Fruit fly (Drosophila melanogaster) whole organism, embryonic: Measurements from ENCODE around the gene CG2816.
A peak's percentile ranks its signal among the peaks of the same experiment; 100 is the strongest.

Experiments
- Ada2b ChIP-seq: fragments of 200-800 bp; sonication (Bioruptor generic); IDR thresholded peaks from 2 replicates; pipeline ENCODE4 v1.3.6; 2022; ENCODE audit warnings: missing biosample characterization, missing genetic modification characterization
- Atf3 ChIP-seq: fragments of 200-800 bp; sonication (Bioruptor generic); optimal IDR thresholded peaks from 3 replicates; lab custom pipeline; 2016; ENCODE audit warnings: missing biosample characterization, missing genetic modification characterization
- B-H1 ChIP-seq: fragments of 200-800 bp; sonication (Bioruptor generic); IDR thresholded peaks from 3 replicates; pipeline ENCODE4 v1.3.6; 2022; ENCODE audit warnings: missing biosample characterization, missing genetic modification characterization
- BEAF-32 ChIP-seq: fragments of 200-800 bp; sonication (Bioruptor generic); optimal IDR thresholded peaks from 3 replicates; lab custom pipeline; 2017; ENCODE audit warnings: missing biosample characterization, missing genetic modification characterization, mild to moderate bottlenecking, moderate library complexity, missing genetic modification reagents
- CG10321 ChIP-seq: fragments of 200-800 bp; sonication (Bioruptor generic); IDR thresholded peaks from 2 replicates; pipeline ENCODE4 v1.3.6; 2022; ENCODE audit warnings: missing biosample characterization, missing genetic modification characterization
- CG10979 ChIP-seq: fragments of 200-800 bp; sonication (Bioruptor generic); optimal IDR thresholded peaks from 2 replicates; lab custom pipeline; 2018; ENCODE audit warnings: missing biosample characterization, mild to moderate bottlenecking, missing genetic modification characterization, moderate library complexity
- CG11247 ChIP-seq: fragments of 200-800 bp; sonication (Bioruptor generic); IDR thresholded peaks from 2 replicates; pipeline ENCODE4 v1.3.6; 2022; ENCODE audit warnings: missing biosample characterization, missing genetic modification characterization
- CG13775 ChIP-seq: fragments of 200-800 bp; sonication (Bioruptor generic); optimal IDR thresholded peaks from 3 replicates; lab custom pipeline; 2017; ENCODE audit warnings: missing biosample characterization, mild to moderate bottlenecking, missing genetic modification characterization
- CG15011 ChIP-seq: fragments of 200-800 bp; sonication (Bioruptor generic); optimal IDR thresholded peaks from 3 replicates; lab custom pipeline; 2018; ENCODE audit warnings: missing biosample characterization, mild to moderate bottlenecking, missing genetic modification characterization
- CG15479 ChIP-seq: fragments of 200-800 bp; sonication (Bioruptor generic); optimal IDR thresholded peaks from 3 replicates; lab custom pipeline; 2019; ENCODE audit warnings: missing biosample characterization, mild to moderate bottlenecking, missing genetic modification characterization, moderate library complexity
- CG1603 ChIP-seq: fragments of 200-800 bp; sonication (Bioruptor generic); optimal IDR thresholded peaks from 2 replicates; lab custom pipeline; 2019; ENCODE audit warnings: missing biosample characterization, mild to moderate bottlenecking, missing genetic modification characterization, moderate library complexity
- CG17802 ChIP-seq: fragments of 200-800 bp; sonication (Bioruptor generic); optimal IDR thresholded peaks from 2 replicates; lab custom pipeline; 2018; ENCODE audit warnings: missing biosample characterization, mild to moderate bottlenecking, missing genetic modification characterization, moderate library complexity
- CG2678 ChIP-seq: fragments of 200-800 bp; sonication (Bioruptor generic); optimal IDR thresholded peaks from 3 replicates; lab custom pipeline; 2019; ENCODE audit warnings: missing biosample characterization, mild to moderate bottlenecking, missing genetic modification characterization, moderate library complexity
- CG30403 ChIP-seq: fragments of 200-800 bp; sonication (Bioruptor generic); optimal IDR thresholded peaks from 3 replicates; lab custom pipeline; 2016; ENCODE audit warnings: missing biosample characterization, missing genetic modification characterization
- CG33213 ChIP-seq: fragments of 200-800 bp; sonication (Bioruptor generic); optimal IDR thresholded peaks from 3 replicates; lab custom pipeline; 2016; ENCODE audit warnings: missing biosample characterization, missing genetic modification characterization
- CG3847 ChIP-seq: fragments of 200-800 bp; sonication (Bioruptor generic); IDR thresholded peaks from 2 replicates; pipeline ENCODE4 v1.3.6; 2022; ENCODE audit warnings: missing biosample characterization, missing genetic modification characterization
- CG4854 ChIP-seq: fragments of 200-800 bp; sonication (Bioruptor generic); optimal IDR thresholded peaks from 2 replicates; lab custom pipeline; 2016; ENCODE audit warnings: missing biosample characterization, missing genetic modification characterization, inconsistent platforms
- CG6175 ChIP-seq: fragments of 200-800 bp; sonication (Bioruptor generic); IDR thresholded peaks from 3 replicates; pipeline ENCODE4 v1.3.6; 2022; ENCODE audit warnings: missing biosample characterization, missing genetic modification characterization
- CG7372 ChIP-seq: fragments of 200-800 bp; sonication (Bioruptor generic); IDR thresholded peaks from 2 replicates; pipeline ENCODE4 v1.3.6; 2022; ENCODE audit warnings: missing biosample characterization, missing genetic modification characterization
- CG8359 ChIP-seq: fragments of 200-800 bp; sonication (Bioruptor generic); optimal IDR thresholded peaks from 2 replicates; lab custom pipeline; 2017; ENCODE audit warnings: missing biosample characterization, mild to moderate bottlenecking, missing genetic modification characterization, borderline replicate concordance
- Dbx ChIP-seq: fragments of 200-800 bp; sonication (Bioruptor generic); IDR thresholded peaks from 3 replicates; pipeline ENCODE4 v1.3.6; 2022; ENCODE audit warnings: missing biosample characterization, missing genetic modification characterization
- Dp ChIP-seq: fragments of 200-800 bp; sonication (Bioruptor generic); optimal IDR thresholded peaks from 2 replicates; lab custom pipeline; 2018; ENCODE audit warnings: missing biosample characterization, mild to moderate bottlenecking, missing genetic modification characterization, moderate library complexity
- Dref ChIP-seq: fragments of 200-800 bp; sonication (Bioruptor generic); IDR thresholded peaks from 2 replicates; pipeline ENCODE4 v1.3.6; 2022; ENCODE audit warnings: missing biosample characterization, missing genetic modification characterization
- E2f1 ChIP-seq: fragments of 200-800 bp; sonication (Bioruptor generic); IDR thresholded peaks from 2 replicates; pipeline ENCODE4 v1.3.6; 2022; ENCODE audit warnings: missing biosample characterization, missing genetic modification characterization
- ERR ChIP-seq: fragments of 200-800 bp; sonication (Bioruptor generic); optimal IDR thresholded peaks from 2 replicates; lab custom pipeline; 2016; ENCODE audit warnings: missing biosample characterization, missing genetic modification characterization
- HLH3B ChIP-seq: fragments of 200-800 bp; sonication (Bioruptor generic); IDR thresholded peaks from 2 replicates; pipeline ENCODE4 v1.3.6; 2022; ENCODE audit warnings: missing biosample characterization, missing genetic modification characterization
- Hand ChIP-seq: fragments of 200-800 bp; sonication (Bioruptor generic); optimal IDR thresholded peaks from 2 replicates; lab custom pipeline; 2017; ENCODE audit warnings: mild to moderate bottlenecking, missing biosample characterization, missing genetic modification reagents, missing genetic modification characterization
- Mad ChIP-seq: fragments of 200-800 bp; sonication (Bioruptor generic); optimal IDR thresholded peaks from 2 replicates; lab custom pipeline; 2016; ENCODE audit warnings: missing biosample characterization, missing genetic modification characterization
- NC2β ChIP-seq: fragments of 200-800 bp; sonication (Bioruptor generic); optimal IDR thresholded peaks from 2 replicates; lab custom pipeline; 2016; ENCODE audit warnings: missing biosample characterization, missing genetic modification characterization
- Opbp ChIP-seq: fragments of 200-800 bp; sonication (Bioruptor generic); IDR thresholded peaks from 3 replicates; pipeline ENCODE4 v1.3.6; 2022; ENCODE audit warnings: missing biosample characterization, missing genetic modification characterization; ENCODE audit not compliant: partially characterized antibody
- Sox100B ChIP-seq: fragments of 200-800 bp; sonication (Bioruptor generic); optimal IDR thresholded peaks from 3 replicates; lab custom pipeline; 2018; ENCODE audit warnings: missing biosample characterization, mild to moderate bottlenecking, missing genetic modification characterization
- TFAM ChIP-seq: fragments of 200-800 bp; sonication (Bioruptor generic); optimal IDR thresholded peaks from 2 replicates; lab custom pipeline; 2017; ENCODE audit warnings: missing biosample characterization, missing genetic modification characterization, inconsistent platforms
- ac ChIP-seq: fragments of 200-800 bp; sonication (Bioruptor generic); optimal IDR thresholded peaks from 3 replicates; lab custom pipeline; 2017; ENCODE audit warnings: missing biosample characterization, mild to moderate bottlenecking, missing genetic modification characterization
- bab2 ChIP-seq: fragments of 200-800 bp; sonication (Bioruptor generic); optimal IDR thresholded peaks from 2 replicates; lab custom pipeline; 2016; ENCODE audit warnings: missing biosample characterization, missing genetic modification characterization
- caup ChIP-seq: fragments of 200-800 bp; sonication (Bioruptor generic); optimal IDR thresholded peaks from 3 replicates; lab custom pipeline; 2017; ENCODE audit warnings: missing biosample characterization, mild to moderate bottlenecking, missing genetic modification characterization, moderate library complexity; ENCODE audit not compliant: severe bottlenecking
- emc ChIP-seq: fragments of 200-800 bp; sonication (Bioruptor generic); optimal IDR thresholded peaks from 2 replicates; lab custom pipeline; 2016; ENCODE audit warnings: missing biosample characterization, missing genetic modification characterization
- fd102C ChIP-seq: fragments of 200-800 bp; sonication (Bioruptor generic); optimal IDR thresholded peaks from 2 replicates; lab custom pipeline; 2018; ENCODE audit warnings: missing biosample characterization, mild to moderate bottlenecking, missing genetic modification characterization, moderate library complexity
- hbn ChIP-seq: fragments of 200-800 bp; sonication (Bioruptor generic); IDR thresholded peaks from 2 replicates; pipeline ENCODE4 v1.3.6; 2022; ENCODE audit warnings: missing biosample characterization, missing genetic modification characterization; ENCODE audit not compliant: partially characterized antibody
- mam ChIP-seq: fragments of 200-800 bp; sonication (Bioruptor generic); optimal IDR thresholded peaks from 3 replicates; lab custom pipeline; 2016; ENCODE audit warnings: missing biosample characterization, missing genetic modification characterization
- oc ChIP-seq: fragments of 200-800 bp; sonication (Bioruptor generic); optimal IDR thresholded peaks from 2 replicates; lab custom pipeline; 2018; ENCODE audit warnings: missing biosample characterization, mild to moderate bottlenecking, missing genetic modification characterization, moderate library complexity
- onecut ChIP-seq: fragments of 200-800 bp; sonication (Bioruptor generic); IDR thresholded peaks from 2 replicates; pipeline ENCODE4 v1.3.6; 2022; ENCODE audit warnings: missing biosample characterization, missing genetic modification characterization
- pb ChIP-seq: fragments of 200-800 bp; sonication (Bioruptor generic); optimal IDR thresholded peaks from 3 replicates; lab custom pipeline; 2016; ENCODE audit warnings: missing biosample characterization, missing genetic modification characterization
- pfk ChIP-seq: fragments of 200-800 bp; sonication (Bioruptor generic); optimal IDR thresholded peaks from 2 replicates; lab custom pipeline; 2018; ENCODE audit warnings: missing biosample characterization, mild to moderate bottlenecking, missing genetic modification characterization, moderate library complexity
- pita ChIP-seq: fragments of 200-800 bp; sonication (Bioruptor generic); optimal IDR thresholded peaks from 2 replicates; lab custom pipeline; 2017; ENCODE audit warnings: missing biosample characterization, mild to moderate bottlenecking, missing genetic modification characterization
- pum ChIP-seq: fragments of 200-800 bp; sonication (Bioruptor generic); optimal IDR thresholded peaks from 2 replicates; lab custom pipeline; 2016; ENCODE audit warnings: missing biosample characterization, missing genetic modification characterization
- row ChIP-seq: fragments of 200-800 bp; sonication (Bioruptor generic); IDR thresholded peaks from 3 replicates; pipeline ENCODE4 v1.3.6; 2022; ENCODE audit warnings: missing biosample characterization, missing genetic modification characterization
- salm ChIP-seq: fragments of 200-800 bp; sonication (Bioruptor generic); optimal IDR thresholded peaks from 2 replicates; lab custom pipeline; 2018; ENCODE audit warnings: missing biosample characterization, mild to moderate bottlenecking, missing genetic modification characterization
- slou ChIP-seq: fragments of 200-800 bp; sonication (Bioruptor generic); optimal IDR thresholded peaks from 3 replicates; lab custom pipeline; 2016; ENCODE audit warnings: missing biosample characterization, missing genetic modification characterization
- sug ChIP-seq: fragments of 200-800 bp; optimal IDR thresholded peaks from 2 replicates; lab custom pipeline; 2019; ENCODE audit warnings: missing biosample characterization, mild to moderate bottlenecking, missing genetic modification characterization, moderate library complexity
- tio ChIP-seq: fragments of 200-800 bp; sonication (Bioruptor generic); optimal IDR thresholded peaks from 2 replicates; lab custom pipeline; 2017; ENCODE audit warnings: missing biosample characterization, missing genetic modification characterization, inconsistent platforms
- tup ChIP-seq: fragments of 200-800 bp; sonication (Bioruptor generic); optimal IDR thresholded peaks from 2 replicates; lab custom pipeline; 2016; ENCODE audit warnings: missing biosample characterization, mild to moderate bottlenecking, missing genetic modification characterization, moderate library complexity

CG2816 gene

dm6 chr2L:3655698-3656105 is 47.8 kb upstream of the CG2816 start (continued):
- TF ChIP-seq CG10979 (tag; lab: Kevin White, UChicago) (peak; percentile 98), B-H1 (peak; percentile 97), pb (GFP tag; lab: Kevin White, UChicago) (peak; percentile 97), CG7372 (GFP tag; lab: Robert Waterston, UW) (peak; percentile 97), ERR (GFP tag; lab: Kevin White, UChicago) (peak; percentile 97), Mad (GFP tag; lab: Kevin White, UChicago) (peak; percentile 94), CG4854 (GFP tag; lab: Kevin White, UChicago) (peak; percentile 97), ac (peak; percentile 97), hbn (no peak), CG15011 (GFP tag; lab: Kevin White, UChicago) (peak; percentile 97), HLH3B (GFP tag; lab: Robert Waterston, UW) (peak; percentile 98), CG10321 (GFP tag; lab: Robert Waterston, UW) (peak; percentile 82), Dbx (GFP tag; lab: Robert Waterston, UW) (peak; percentile 98), CG6175 (GFP tag; lab: Robert Waterston, UW) (peak; percentile 96), pita (GFP tag; lab: Kevin White, UChicago) (no peak), TFAM (GFP tag; lab: Kevin White, UChicago) (peak; percentile 91), tup (peak; percentile 91), Atf3 (GFP tag; lab: Kevin White, UChicago) (peak; percentile 94), tio (peak; percentile 95), E2f1 (peak; percentile 98), Dref (GFP tag; lab: Robert Waterston, UW) (peak; percentile 38; the same call in 1 of the 2 replicates), Sox100B (peak; percentile 98), CG15479 (GFP tag; lab: Kevin White, UChicago) (peak; percentile 56), Dp (GFP tag; lab: Kevin White, UChicago) (peak; percentile 30), BEAF-32 (GFP tag; lab: Kevin White, UChicago) (peak; percentile 24), CG30403 (GFP tag; lab: Kevin White, UChicago) (peak; percentile 98), caup (GFP tag; lab: Kevin White, UChicago) (peak; percentile 98), Opbp (GFP tag; lab: Robert Waterston, UW) (no peak), Ada2b (GFP tag; lab: Robert Waterston, UW) (peak; percentile 98), sug (tag; lab: Kevin White, UChicago) (peak; percentile 98), row (GFP tag; lab: Robert Waterston, UW) (peak; percentile 99), CG3847 (GFP tag; lab: Robert Waterston, UW) (peak; percentile 98), slou (GFP tag; lab: Kevin White, UChicago) (peak; percentile 92), Hand (GFP tag; lab: Kevin White, UChicago) (peak; percentile 98), pum (GFP tag; lab: Kevin White, UChicago) (peak; percentile 98), CG11247 (GFP tag; lab: Robert Waterston, UW) (peak; percentile 96), CG33213 (GFP tag; lab: Kevin White, UChicago) (peak; percentile 95), mam (GFP tag; lab: Kevin White, UChicago) (peak; percentile 98), CG1603 (tag; lab: Kevin White, UChicago) (peak; percentile 98), fd102C (peak; percentile 69), bab2 (GFP tag; lab: Kevin White, UChicago) (peak; percentile 98), NC2β (GFP tag; lab: Kevin White, UChicago) (peak; percentile 98), onecut (GFP tag; lab: Robert Waterston, UW) (peak; percentile 96), CG17802 (tag; lab: Kevin White, UChicago) (peak; percentile 88), salm (peak; percentile 98), emc (peak; percentile 94), pfk (GFP tag; lab: Kevin White, UChicago) (peak; percentile 76), CG8359 (GFP tag; lab: Kevin White, UChicago) (peak; percentile 95), oc (tag; lab: Kevin White, UChicago) (peak; percentile 98), CG2678 (tag; lab: Kevin White, UChicago) (peak; percentile 99), CG13775 (GFP tag; lab: Kevin White, UChicago) (peak; percentile 98)
